Fruit fly (Drosophila melanogaster): ENCODE data around the gene CG43841.
A peak's percentile ranks its signal among the peaks of the same experiment; 100 is the strongest.

The CG43841 gene

dm6 chrX:18405567-18406059, 33.9 kb upstream of the CG43841 start (continued):
- TF ChIP-seq pho (GFP tag; optimal IDR thresholded peaks at IDR 0.05) (peak; percentile 23), CG1602 (GFP tag; optimal IDR thresholded peaks at IDR 0.05) (peak; percentile 54), CG10366 (GFP tag; IDR thresholded peaks at IDR 0.05) (peak; percentile 41; the same call in 1 of the 2 replicates), C15 (GFP tag; IDR thresholded peaks at IDR 0.05) (no peak), zfh1 (GFP tag; IDR thresholded peaks at IDR 0.05) (peak; percentile 23; the same call in 1 of the 3 replicates), vfl (GFP tag; optimal IDR thresholded peaks at IDR 0.05) (no peak), Sox102F (GFP tag; optimal IDR thresholded peaks at IDR 0.05) (peak; percentile 82), Atf6 (GFP tag; IDR thresholded peaks at IDR 0.05) (peak; percentile 64), cas (GFP tag; IDR thresholded peaks at IDR 0.05) (no peak), CG12104 (GFP tag; optimal IDR thresholded peaks at IDR 0.05) (peak; percentile 55), Fer2 (tag; optimal IDR thresholded peaks at IDR 0.05) (no peak), CG7928 (GFP tag; optimal IDR thresholded peaks at IDR 0.05) (no peak), Drgx (GFP tag; IDR thresholded peaks at IDR 0.05) (peak; percentile 48), sob (GFP tag; IDR thresholded peaks at IDR 0.05) (0 out of 2 replicates have a peak, but pooled peaks have one; percentile 26), E2f2 (GFP tag; IDR thresholded peaks at IDR 0.05) (peak; percentile 35; the same call in 1 of the 2 replicates), wor (GFP tag; IDR thresholded peaks at IDR 0.05) (peak; percentile 57), D19B (GFP tag; optimal IDR thresholded peaks at IDR 0.05) (peak; percentile 25), tgo (GFP tag; IDR thresholded peaks at IDR 0.05) (peak; percentile 42; the same call in 2 of the 3 replicates), ap (GFP tag; IDR thresholded peaks at IDR 0.05) (0 out of 2 replicates have a peak, but pooled peaks have one; percentile 14), Xbp1 (GFP tag; optimal IDR thresholded peaks at IDR 0.05) (peak; percentile 69), Xrp1 (GFP tag; IDR thresholded peaks at IDR 0.05) (peak; percentile 53; the same call in 1 of the 2 replicates), vvl (GFP tag; IDR thresholded peaks at IDR 0.05) (no peak; the same call in 1 of the 2 replicates), kah (GFP tag; optimal IDR thresholded peaks at IDR 0.05) (peak; percentile 15), Mad (GFP tag; optimal IDR thresholded peaks at IDR 0.05) (no peak), CrebB (tag; optimal IDR thresholded peaks at IDR 0.05) (no peak), dpn (GFP tag; optimal IDR thresholded peaks at IDR 0.05) (peak; percentile 35 to 50), CG13894 (tag; optimal IDR thresholded peaks at IDR 0.05) (no peak), CG9797 (GFP tag; optimal IDR thresholded peaks at IDR 0.05) (no peak), slbo (GFP tag; IDR thresholded peaks at IDR 0.05) (peak; percentile 73), tap (tag; optimal IDR thresholded peaks at IDR 0.05) (peak; percentile 32), Hr51 (GFP tag; optimal IDR thresholded peaks at IDR 0.05) (peak in 1 of 2 experiments; percentile 85), tio (GFP tag; optimal IDR thresholded peaks at IDR 0.05) (peak; percentile 88), phol (tag; optimal IDR thresholded peaks at IDR 0.05) (peak; percentile 86), ATbp (GFP tag; optimal IDR thresholded peaks at IDR 0.05) (peak; percentile 75), CG2889 (GFP tag; IDR thresholded peaks at IDR 0.05) (0 out of 3 replicates have a peak, but pooled peaks have one; percentile 25), az2 (GFP tag; optimal IDR thresholded peaks at IDR 0.05) (peak; percentile 73), emc (GFP tag; optimal IDR thresholded peaks at IDR 0.05) (peak; percentile 27), CG31441 (GFP tag; IDR thresholded peaks at IDR 0.05) (peak; percentile 90), CG8290 (GFP tag; optimal IDR thresholded peaks at IDR 0.05) (no peak), CG8290 (tag; optimal IDR thresholded peaks at IDR 0.05) (peak in 1 of 2 experiments; percentile 52), prd (optimal IDR thresholded peaks at IDR 0.05) (no peak), prd (GFP tag; IDR thresholded peaks at IDR 0.05) (peak; percentile 52; the same call in 2 of the 3 replicates), Rfx (GFP tag; IDR thresholded peaks at IDR 0.05) (peak; percentile 72), CG7556 (GFP tag; optimal IDR thresholded peaks at IDR 0.05) (peak; percentile 65), CG18619 (GFP tag; optimal IDR thresholded peaks at IDR 0.05) (peak; percentile 66), org-1 (GFP tag; optimal IDR thresholded peaks at IDR 0.05) (peak; percentile 39), tin (GFP tag; optimal IDR thresholded peaks at IDR 0.05) (peak; percentile 57), bcd (GFP tag; optimal IDR thresholded peaks at IDR 0.05) (peak; percentile 72), Dip2 (GFP tag; IDR thresholded peaks at IDR 0.05) (no peak), Hr78 (GFP tag; optimal IDR thresholded peaks at IDR 0.05) (peak in 1 of 2 experiments; percentile 13), PHDP (tag; optimal IDR thresholded peaks at IDR 0.05) (peak; percentile 85)

Measured in whole organism, embryonic.